Worm (Caenorhabditis elegans) whole organism, midembryonic: ENCODE results near the gene Y50E8A.22.

Source experiments
- T22C8.4 ChIP-seq: fragments of 200-800 bp; sonication (Bioruptor generic); IDR thresholded peaks from 2 replicates; pipeline ENCODE4 v1.3.6; 2022; ENCODE audit warnings: missing genetic modification characterization, missing compliant biosample characterization
- cog-1 ChIP-seq: sonication (generic microtip); optimal IDR thresholded peaks from 2 replicates; lab custom pipeline; 2016; ENCODE audit warnings: missing genetic modification characterization, missing compliant biosample characterization
- flt-1 ChIP-seq: fragments of 200-800 bp; sonication (Bioruptor generic); IDR thresholded peaks from 2 replicates; pipeline ENCODE4 v1.3.6; 2022; ENCODE audit warnings: missing genetic modification characterization, missing compliant biosample characterization
- med-1 ChIP-seq: sonication (generic microtip); optimal IDR thresholded peaks from 2 replicates; lab custom pipeline; 2017; ENCODE audit warnings: missing genetic modification characterization, mild to moderate bottlenecking, missing compliant biosample characterization, antibody characterized with exemption, missing genetic modification reagents; ENCODE audit not compliant: insufficient read depth
- ref-1 ChIP-seq: fragments of 200-800 bp; sonication (Bioruptor generic); conservative IDR thresholded peaks from 2 replicates; pipeline ENCODE4 v1.3.6; 2022; ENCODE audit warnings: missing genetic modification reagents, missing genetic modification characterization, missing compliant biosample characterization
- ztf-23 ChIP-seq: fragments of 200-800 bp; sonication (Bioruptor generic); IDR thresholded peaks from 2 replicates; pipeline ENCODE4 v1.3.6; 2022; ENCODE audit warnings: missing genetic modification reagents, missing genetic modification characterization, missing compliant biosample characterization
- ztf-29 ChIP-seq: fragments of 200-800 bp; sonication (Bioruptor generic); IDR thresholded peaks from 2 replicates; pipeline ENCODE4 v1.3.6; 2022; ENCODE audit warnings: missing genetic modification reagents, missing genetic modification characterization, missing compliant biosample characterization

DNA sequence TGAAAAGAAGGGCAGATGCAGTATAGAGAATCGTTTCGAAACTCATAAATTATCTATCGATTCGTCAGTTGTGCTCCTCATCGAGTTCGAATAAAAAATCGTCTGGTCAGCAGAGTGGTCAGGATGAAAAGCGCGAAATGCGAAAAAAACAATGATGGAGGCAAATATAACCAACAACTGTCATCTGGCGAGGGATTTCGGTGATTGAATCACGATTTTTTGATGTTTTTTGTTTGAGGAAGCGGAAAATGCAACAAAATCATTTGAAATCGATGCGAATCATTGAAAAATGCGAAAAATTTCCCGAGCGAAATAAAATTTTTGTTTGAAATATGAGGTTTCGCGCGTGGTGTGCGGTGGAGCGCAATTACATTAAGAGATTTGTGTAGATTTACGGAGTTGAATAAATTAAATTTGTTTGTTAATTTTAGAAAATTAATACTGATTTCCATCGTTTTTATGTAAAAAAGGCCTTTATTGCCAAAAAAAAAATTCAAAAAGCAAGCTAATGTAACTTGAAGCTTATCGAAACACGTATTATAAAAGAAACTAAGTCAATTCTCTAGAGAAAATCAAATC, 14.6 kb downstream of the Y50E8A.22 start, which contains the start of gene unc-61:
- TF ChIP-seq flt-1 (GFP tag; lab: Robert Waterston, UW) (no peak), ztf-23 (GFP tag; lab: Robert Waterston, UW) (no peak), ztf-29 (no peak), ref-1 (GFP tag; lab: Robert Waterston, UW) (no peak), cog-1 (no peak), med-1 (GFP tag; lab: Kevin White, UChicago) (no peak), T22C8.4 (no peak)
